Worm (Caenorhabditis elegans) whole organism, L2 larva: ENCODE results near the gene msd-4.
A peak's percentile ranks its signal among the peaks of the same experiment; 100 is the strongest.

Experiments used
- C34F6.9 ChIP-seq: fragments of 150-350 bp; optimal IDR thresholded peaks from 2 replicates; lab custom pipeline; 2014; ENCODE audit warnings: missing biosample characterization, missing genetic modification characterization
- F13H6.1 ChIP-seq: sonication (generic microtip); optimal IDR thresholded peaks from 2 replicates; lab custom pipeline; 2016; ENCODE audit warnings: missing genetic modification characterization, missing compliant biosample characterization
- R02D3.7 ChIP-seq: fragments of 150-350 bp; optimal IDR thresholded peaks from 2 replicates; lab custom pipeline; 2014; ENCODE audit warnings: missing biosample characterization, missing genetic modification characterization
- Y55F3AM.14 ChIP-seq: fragments of 200-800 bp; sonication (Bioruptor generic); optimal IDR thresholded peaks from 2 replicates; lab custom pipeline; 2018; ENCODE audit warnings: mild to moderate bottlenecking, missing genetic modification characterization, missing compliant biosample characterization
- aly-2 ChIP-seq: fragments of 150-350 bp; optimal IDR thresholded peaks from 2 replicates; lab custom pipeline; 2014; ENCODE audit warnings: missing biosample characterization, missing genetic modification characterization
- ama-1 ChIP-seq: fragments of 150-350 bp; optimal IDR thresholded peaks from 2 replicates; lab custom pipeline; 2018; ENCODE audit warnings: inconsistent platforms
- blmp-1 ChIP-seq: sonication (generic microtip); optimal IDR thresholded peaks from 2 replicates; lab custom pipeline; 2017; ENCODE audit warnings: missing genetic modification characterization, mild to moderate bottlenecking, missing compliant biosample characterization, antibody characterized with exemption, moderate library complexity; ENCODE audit not compliant: insufficient read depth
- crh-2 ChIP-seq: sonication (generic microtip); optimal IDR thresholded peaks from 2 replicates; lab custom pipeline; 2017; ENCODE audit warnings: missing biosample characterization, missing genetic modification characterization
- dmd-4 ChIP-seq: sonication (generic microtip); optimal IDR thresholded peaks from 2 replicates; lab custom pipeline; 2017; ENCODE audit warnings: missing biosample characterization, missing genetic modification characterization
- gmeb-1 ChIP-seq: fragments of 150-350 bp; optimal IDR thresholded peaks from 2 replicates; lab custom pipeline; 2014; ENCODE audit warnings: missing biosample characterization, missing genetic modification characterization
- lin-11 ChIP-seq: fragments of 150-350 bp; sonication (generic microtip); optimal IDR thresholded peaks from 2 replicates; lab custom pipeline; 2014; ENCODE audit warnings: missing biosample characterization, missing genetic modification characterization, inconsistent platforms, mixed read lengths
- lin-13 ChIP-seq: fragments of 150-350 bp; optimal IDR thresholded peaks from 2 replicates; lab custom pipeline; 2014; ENCODE audit warnings: missing biosample characterization, missing genetic modification reagents, missing genetic modification characterization
- lin-39 ChIP-seq: fragments of 150-350 bp; optimal IDR thresholded peaks from 2 replicates; lab custom pipeline; 2014; ENCODE audit warnings: missing biosample characterization, missing genetic modification reagents, missing genetic modification characterization
- lsy-2 ChIP-seq, 2 experiments: fragments of 150-350 bp in 1 of 2; sonication (generic microtip) in 1 of 2; optimal IDR thresholded peaks; 2 replicates each; lab custom pipeline; 2014 to 2017; ENCODE audit warnings: missing biosample characterization in 2 of 2, missing genetic modification characterization in 2 of 2
- mab-5 ChIP-seq: fragments of 150-350 bp; optimal IDR thresholded peaks from 2 replicates; lab custom pipeline; 2014; ENCODE audit warnings: missing biosample characterization, missing genetic modification characterization
- mbf-1 ChIP-seq: sonication (generic microtip); optimal IDR thresholded peaks from 2 replicates; lab custom pipeline; 2017; ENCODE audit warnings: missing biosample characterization, missing genetic modification characterization
- mdl-1 ChIP-seq, 2 experiments: fragments of 150-350 bp in 1 of 2; sonication (generic microtip) in 1 of 2; optimal IDR thresholded peaks; 2 replicates each; lab custom pipeline; 2017; ENCODE audit warnings: missing biosample characterization in 2 of 2, missing genetic modification characterization in 2 of 2
- nhr-10 ChIP-seq: sonication (generic microtip); optimal IDR thresholded peaks from 2 replicates; lab custom pipeline; 2017; ENCODE audit warnings: missing biosample characterization, missing genetic modification characterization
- nhr-11 ChIP-seq: fragments of 150-350 bp; optimal IDR thresholded peaks from 2 replicates; lab custom pipeline; 2014; ENCODE audit warnings: missing biosample characterization, missing genetic modification characterization
- nhr-129 ChIP-seq: fragments of 150-350 bp; optimal IDR thresholded peaks from 2 replicates; lab custom pipeline; 2014; ENCODE audit warnings: missing biosample characterization, missing genetic modification characterization
- nhr-21 ChIP-seq: fragments of 150-350 bp; optimal IDR thresholded peaks from 2 replicates; lab custom pipeline; 2014; ENCODE audit warnings: missing biosample characterization, missing genetic modification characterization
- nhr-23 ChIP-seq: fragments of 150-350 bp; optimal IDR thresholded peaks from 2 replicates; lab custom pipeline; 2014; ENCODE audit warnings: missing biosample characterization, missing genetic modification reagents, missing genetic modification characterization
- nhr-237 ChIP-seq: fragments of 150-350 bp; optimal IDR thresholded peaks from 2 replicates; lab custom pipeline; 2014; ENCODE audit warnings: missing biosample characterization, missing genetic modification characterization
- nhr-25 ChIP-seq: fragments of 150-350 bp; sonication (generic microtip); optimal IDR thresholded peaks from 3 replicates; lab custom pipeline; 2014; ENCODE audit warnings: missing biosample characterization, missing genetic modification characterization
- nhr-6 ChIP-seq: fragments of 150-350 bp; optimal IDR thresholded peaks from 2 replicates; lab custom pipeline; 2014; ENCODE audit warnings: missing biosample characterization, missing genetic modification characterization
- nhr-77 ChIP-seq: fragments of 150-350 bp; optimal IDR thresholded peaks from 2 replicates; lab custom pipeline; 2014; ENCODE audit warnings: missing biosample characterization, missing genetic modification characterization
- peb-1 ChIP-seq: fragments of 150-350 bp; optimal IDR thresholded peaks from 2 replicates; lab custom pipeline; 2014; ENCODE audit warnings: missing biosample characterization, missing genetic modification characterization
- sem-4 ChIP-seq: fragments of 150-350 bp; optimal IDR thresholded peaks from 2 replicates; lab custom pipeline; 2014; ENCODE audit warnings: missing biosample characterization, missing genetic modification reagents, missing genetic modification characterization
- sma-9 ChIP-seq, 2 experiments: fragments of 150-350 bp in 1 of 2; sonication (generic microtip) in 1 of 2; optimal IDR thresholded peaks; 2 replicates each; lab custom pipeline; 2014 to 2016; ENCODE audit warnings: missing genetic modification characterization in 2 of 2, mild to moderate bottlenecking in 1 of 2, missing biosample characterization in 1 of 2, missing compliant biosample characterization in 1 of 2, missing genetic modification reagents in 1 of 2, moderate library complexity in 1 of 2
- snpc-4 ChIP-seq: fragments of 150-350 bp; optimal IDR thresholded peaks from 2 replicates; lab custom pipeline; 2014; ENCODE audit warnings: missing biosample characterization, missing genetic modification characterization
- unc-39 ChIP-seq: fragments of 150-350 bp; optimal IDR thresholded peaks from 2 replicates; lab custom pipeline; 2014; ENCODE audit warnings: missing biosample characterization, missing genetic modification characterization
- unc-55 ChIP-seq: fragments of 150-350 bp; sonication (generic microtip); optimal IDR thresholded peaks from 3 replicates; lab custom pipeline; 2014; ENCODE audit warnings: missing biosample characterization, missing genetic modification reagents, missing genetic modification characterization
- unc-62 ChIP-seq: fragments of 150-350 bp; optimal IDR thresholded peaks from 2 replicates; lab custom pipeline; 2014; ENCODE audit warnings: missing biosample characterization, missing genetic modification reagents, missing genetic modification characterization
- ztf-1 ChIP-seq: fragments of 200-800 bp; sonication (Bioruptor generic); conservative IDR thresholded peaks from 2 replicates; pipeline ENCODE4 v1.3.6; 2022; ENCODE audit warnings: missing genetic modification characterization, missing compliant biosample characterization
- ztf-11 ChIP-seq: sonication (generic microtip); optimal IDR thresholded peaks from 2 replicates; lab custom pipeline; 2017; ENCODE audit warnings: missing biosample characterization, missing genetic modification characterization
- ztf-4 ChIP-seq: fragments of 150-350 bp; optimal IDR thresholded peaks from 2 replicates; lab custom pipeline; 2014; ENCODE audit warnings: missing biosample characterization, missing genetic modification characterization

Gene msd-4

ce11 chrIII:4875663-4876062 lies 7.1 kb upstream of the msd-4 start:
- TF ChIP-seq ama-1 (lab: Kevin White, UChicago) (no peak), Y55F3AM.14 (GFP tag; lab: Kevin White, UChicago) (no peak), dmd-4 (tag; lab: Kevin White, UChicago) (no peak), nhr-129 (peak; percentile 50), snpc-4 (tag; lab: Kevin White, UChicago) (no peak), nhr-77 (tag; lab: Kevin White, UChicago) (no peak), blmp-1 (tag; lab: Kevin White, UChicago) (no peak), nhr-25 (tag; lab: Kevin White, UChicago) (no peak), mab-5 (no peak), unc-55 (GFP tag; lab: Kevin White, UChicago) (no peak), peb-1 (no peak), aly-2 (tag; lab: Kevin White, UChicago) (no peak), sem-4 (no peak), ztf-11 (tag; lab: Kevin White, UChicago) (no peak), lin-11 (peak; percentile 4), crh-2 (tag; lab: Kevin White, UChicago) (no peak), unc-39 (tag; lab: Kevin White, UChicago) (no peak), R02D3.7 (no peak), C34F6.9 (tag; lab: Kevin White, UChicago) (peak; percentile 49), nhr-6 (no peak), gmeb-1 (no peak), sma-9 (GFP tag; optimal IDR thresholded peaks at IDR 0.05; lab: Kevin White, UChicago) (peak; percentile 9), sma-9 (tag; optimal IDR thresholded peaks at IDR 0.05; lab: Kevin White, UChicago) (no peak), mdl-1 (tag; optimal IDR thresholded peaks at IDR 0.05; lab: Kevin White, UChicago) (no peak)

- TF ChIP-seq nhr-129 (no peak), gmeb-1 (no peak)
- TF ChIP-seq, all 48 proteins: peak for 0
Measured at ce11 chrIII:4874671-4875070, 6.1 kb upstream of the msd-4 start, which contains the start of gene C35D10.12. Gene C35D10.12, minus strand, starts transcription at chrIII:4874771.

- no peak for TF ChIP-seq lin-39 (tag; lab: Kevin White, UChicago)
- TF ChIP-seq nhr-6 = no peak
- TF ChIP-seq blmp-1 (tag; lab: Kevin White, UChicago) = no peak
- no peak for TF ChIP-seq crh-2 (tag; lab: Kevin White, UChicago)
- no peak for TF ChIP-seq C34F6.9 (tag; lab: Kevin White, UChicago)
- TF ChIP-seq nhr-23 (tag; lab: Kevin White, UChicago) = no peak
- no peak for TF ChIP-seq ztf-11 (tag; lab: Kevin White, UChicago)
- TF ChIP-seq unc-55 (GFP tag; lab: Kevin White, UChicago) = no peak
- no peak for TF ChIP-seq Y55F3AM.14 (GFP tag; lab: Kevin White, UChicago)
- TF ChIP-seq R02D3.7 = no peak
Measured at ce11 chrIII:4873395-4873794, 4.9 kb upstream of the msd-4 start.

- TF ChIP-seq unc-62 (GFP tag; lab: Kevin White, UChicago) (no peak), lin-13 (GFP tag; lab: Kevin White, UChicago) (no peak), peb-1 (no peak), lsy-2 (tag; optimal IDR thresholded peaks at IDR 0.05; lab: Kevin White, UChicago) (no peak), nhr-11 (tag; lab: Kevin White, UChicago) (no peak), nhr-21 (tag; lab: Kevin White, UChicago) (no peak), mdl-1 (tag; optimal IDR thresholded peaks at IDR 0.05; lab: Kevin White, UChicago) (no peak), F13H6.1 (tag; lab: Kevin White, UChicago) (no peak)
Measured at ce11 chrIII:4870478-4870877, 1.9 kb upstream of the msd-4 start, which contains the start of gene gipc-1. Gene gipc-1, plus strand, starts transcription at chrIII:4870778.

- TF ChIP-seq lin-11 = no peak
- TF ChIP-seq nhr-11 (tag; lab: Kevin White, UChicago) = no peak
- TF ChIP-seq unc-62 (GFP tag; lab: Kevin White, UChicago) = no peak
- no peak for TF ChIP-seq nhr-6
- no peak for TF ChIP-seq dmd-4 (tag; lab: Kevin White, UChicago)
- no peak for TF ChIP-seq blmp-1 (tag; lab: Kevin White, UChicago)
- TF ChIP-seq mbf-1 (tag; lab: Kevin White, UChicago) = no peak
- no peak for TF ChIP-seq nhr-10 (tag; lab: Kevin White, UChicago)
- no peak for TF ChIP-seq ztf-1 (GFP tag; lab: Robert Waterston, UW)
- TF ChIP-seq lin-13 (GFP tag; lab: Kevin White, UChicago) = no peak
- TF ChIP-seq ztf-4 (tag; lab: Kevin White, UChicago) = no peak
- TF ChIP-seq nhr-237 (tag; lab: Kevin White, UChicago) = no peak
- TF ChIP-seq, all 48 proteins: peak for 0
Measured at ce11 chrIII:4866762-4867161, 1.8 kb downstream of the msd-4 start, which contains the start of gene C35D10.17. Gene C35D10.17, plus strand, starts transcription at chrIII:4867062.
